Fruit fly (Drosophila melanogaster): ENCODE results near the gene Tango4.

DNA sequence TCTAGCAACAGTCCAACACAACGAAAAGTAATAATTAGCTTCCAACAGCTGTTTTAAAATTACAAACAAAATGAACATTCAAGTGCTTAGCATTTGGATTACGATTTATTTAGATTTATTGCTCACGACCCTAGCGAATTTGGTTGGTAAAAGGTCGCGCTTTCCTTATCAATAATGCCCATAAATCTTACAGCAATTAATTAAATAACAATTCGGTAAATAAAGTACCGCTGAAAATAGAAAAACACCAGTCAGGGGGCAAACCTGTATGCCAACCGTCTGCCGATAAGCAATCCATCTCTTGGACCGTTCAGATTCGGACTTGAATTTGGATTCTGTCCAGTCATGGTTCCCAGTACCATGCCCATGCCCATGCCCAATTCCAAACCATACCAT lies 7.8 kb upstream of the Tango4 start:
- TF ChIP-seq CG5204 (GFP tag; optimal IDR thresholded peaks at IDR 0.05) = no peak
- TF ChIP-seq bab1 (GFP tag; optimal IDR thresholded peaks at IDR 0.05) = no peak
- no peak for TF ChIP-seq kay (GFP tag; ENCODE audit: borderline replicate concordance)
- no peak for TF ChIP-seq cic (GFP tag; optimal IDR thresholded peaks at IDR 0.05)
- TF ChIP-seq CG11617 (GFP tag; optimal IDR thresholded peaks at IDR 0.05) = no peak
- TF ChIP-seq cnc (optimal IDR thresholded peaks at IDR 0.05) = no peak
